Worm (Caenorhabditis elegans) whole organism, young adult: ENCODE results near the gene C09F5.1.

ENCODE experiments used
- B0261.1 ChIP-seq: sonication (generic microtip); optimal IDR thresholded peaks from 2 replicates; lab custom pipeline; 2016; ENCODE audit warnings: mild to moderate bottlenecking, missing genetic modification characterization, moderate library complexity, missing compliant biosample characterization
- C17E4.6 ChIP-seq: fragments of 200-800 bp; sonication (Bioruptor generic); IDR thresholded peaks from 2 replicates; pipeline ENCODE4 v1.3.6; 2022; ENCODE audit warnings: missing genetic modification reagents, missing genetic modification characterization, missing compliant biosample characterization
- D2030.7 ChIP-seq: fragments of 200-800 bp; sonication (Bioruptor generic); IDR thresholded peaks from 2 replicates; pipeline ENCODE4 v1.3.6; 2022; ENCODE audit warnings: missing genetic modification reagents, missing genetic modification characterization, missing compliant biosample characterization
- F33H1.4 ChIP-seq: fragments of 200-800 bp; sonication (Bioruptor generic); IDR thresholded peaks from 2 replicates; pipeline ENCODE4 v1.3.6; 2022; ENCODE audit warnings: missing genetic modification reagents, missing genetic modification characterization, missing compliant biosample characterization
- F37B4.10 ChIP-seq: fragments of 200-800 bp; sonication (Bioruptor generic); IDR thresholded peaks from 2 replicates; pipeline ENCODE4 v1.3.6; 2022; ENCODE audit warnings: missing genetic modification characterization, missing compliant biosample characterization
- F49E8.2 ChIP-seq: sonication (generic microtip); optimal IDR thresholded peaks from 3 replicates; lab custom pipeline; 2017; ENCODE audit warnings: missing genetic modification characterization, mild to moderate bottlenecking, missing compliant biosample characterization, antibody characterized with exemption, moderate library complexity; ENCODE audit not compliant: insufficient read depth
- F55B11.4 ChIP-seq: sonication (generic microtip); optimal IDR thresholded peaks from 2 replicates; lab custom pipeline; 2016; ENCODE audit warnings: missing compliant biosample characterization, missing genetic modification characterization, borderline replicate concordance; ENCODE audit not compliant: insufficient read depth
- T07F8.4 ChIP-seq: sonication (generic microtip); optimal IDR thresholded peaks from 2 replicates; lab custom pipeline; 2016; ENCODE audit warnings: mild to moderate bottlenecking, missing genetic modification characterization, moderate library complexity, missing compliant biosample characterization
- Y53F4B.3 ChIP-seq: fragments of 200-800 bp; sonication (Bioruptor generic); IDR thresholded peaks from 2 replicates; pipeline ENCODE4 v1.3.6; 2022; ENCODE audit warnings: missing genetic modification reagents, missing genetic modification characterization, missing compliant biosample characterization
- Y56A3A.18 ChIP-seq: fragments of 200-800 bp; sonication (Bioruptor generic); IDR thresholded peaks from 2 replicates; pipeline ENCODE4 v1.3.6; 2022; ENCODE audit warnings: missing genetic modification reagents, missing genetic modification characterization, missing compliant biosample characterization
- Y95B8A.8 ChIP-seq: fragments of 200-800 bp; sonication (Bioruptor generic); IDR thresholded peaks from 2 replicates; pipeline ENCODE4 v1.3.6; 2022; ENCODE audit warnings: missing genetic modification reagents, missing genetic modification characterization, missing compliant biosample characterization
- ZK185.1 ChIP-seq: sonication (generic microtip); optimal IDR thresholded peaks from 2 replicates; lab custom pipeline; 2016; ENCODE audit warnings: mild to moderate bottlenecking, missing genetic modification characterization, missing compliant biosample characterization; ENCODE audit not compliant: poor library complexity, severe bottlenecking
- aptf-3 ChIP-seq: fragments of 200-800 bp; sonication (Bioruptor generic); IDR thresholded peaks from 2 replicates; pipeline ENCODE4 v1.3.6; 2022; ENCODE audit warnings: missing genetic modification characterization, missing compliant biosample characterization
- atf-7 ChIP-seq: sonication (generic microtip); optimal IDR thresholded peaks from 2 replicates; lab custom pipeline; 2017; ENCODE audit warnings: mild to moderate bottlenecking, missing genetic modification characterization, missing compliant biosample characterization
- attf-5 ChIP-seq: fragments of 200-800 bp; sonication (Bioruptor generic); optimal IDR thresholded peaks from 2 replicates; lab custom pipeline; 2018; ENCODE audit warnings: mild to moderate bottlenecking, missing genetic modification characterization, missing compliant biosample characterization
- attf-6 ChIP-seq: fragments of 200-800 bp; sonication (Bioruptor generic); IDR thresholded peaks from 2 replicates; pipeline ENCODE4 v1.3.6; 2022; ENCODE audit warnings: missing genetic modification reagents, missing genetic modification characterization, missing compliant biosample characterization
- cebp-2 ChIP-seq: fragments of 200-800 bp; sonication (Bioruptor generic); IDR thresholded peaks from 2 replicates; pipeline ENCODE4 v1.3.6; 2022; ENCODE audit warnings: missing genetic modification characterization, missing compliant biosample characterization
- ceh-58 ChIP-seq: fragments of 200-800 bp; sonication (Bioruptor generic); IDR thresholded peaks from 2 replicates; pipeline ENCODE4 v1.3.6; 2022; ENCODE audit warnings: missing genetic modification characterization, missing compliant biosample characterization
- dpff-1 ChIP-seq: sonication (generic microtip); optimal IDR thresholded peaks from 2 replicates; lab custom pipeline; 2017; ENCODE audit warnings: mild to moderate bottlenecking, missing genetic modification characterization, missing compliant biosample characterization
- efl-1 ChIP-seq: fragments of 150-350 bp; optimal IDR thresholded peaks from 2 replicates; lab custom pipeline; 2014; ENCODE audit warnings: missing biosample characterization, missing genetic modification reagents, missing genetic modification characterization
- egl-44 ChIP-seq: fragments of 200-800 bp; sonication (Bioruptor generic); IDR thresholded peaks from 2 replicates; pipeline ENCODE4 v1.3.6; 2022; ENCODE audit warnings: missing genetic modification reagents, missing genetic modification characterization, missing compliant biosample characterization
- egrh-3 ChIP-seq: fragments of 200-800 bp; sonication (Bioruptor generic); IDR thresholded peaks from 2 replicates; pipeline ENCODE4 v1.3.6; 2022; ENCODE audit warnings: missing genetic modification reagents, missing genetic modification characterization, missing compliant biosample characterization
- ekl-4 ChIP-seq: fragments of 200-800 bp; sonication (Bioruptor generic); IDR thresholded peaks from 2 replicates; pipeline ENCODE4 v1.3.6; 2022; ENCODE audit warnings: missing genetic modification reagents, missing genetic modification characterization, missing compliant biosample characterization
- ets-4 ChIP-seq: fragments of 200-800 bp; sonication (Bioruptor generic); optimal IDR thresholded peaks from 2 replicates; lab custom pipeline; 2018; ENCODE audit warnings: mild to moderate bottlenecking, missing genetic modification characterization, missing compliant biosample characterization
- gei-17 ChIP-seq: fragments of 200-800 bp; sonication (Bioruptor generic); optimal IDR thresholded peaks from 2 replicates; lab custom pipeline; 2018; ENCODE audit warnings: mild to moderate bottlenecking, missing genetic modification characterization, missing compliant biosample characterization
- him-1 ChIP-seq: sonication (generic microtip); optimal IDR thresholded peaks from 2 replicates; lab custom pipeline; 2016; ENCODE audit warnings: missing genotype, missing genetic modification reagents, missing genetic modification characterization, missing compliant biosample characterization
- hmg-1.2 ChIP-seq: fragments of 200-800 bp; sonication (Bioruptor generic); IDR thresholded peaks from 2 replicates; pipeline ENCODE4 v1.3.6; 2022; ENCODE audit warnings: missing genetic modification reagents, missing genetic modification characterization, missing compliant biosample characterization
- lag-1 ChIP-seq: fragments of 200-800 bp; sonication (Bioruptor generic); IDR thresholded peaks from 2 replicates; pipeline ENCODE4 v1.3.6; 2022; ENCODE audit warnings: missing genetic modification reagents, missing genetic modification characterization, missing compliant biosample characterization
- let-526 ChIP-seq: fragments of 200-800 bp; sonication (Bioruptor generic); IDR thresholded peaks from 2 replicates; pipeline ENCODE4 v1.3.6; 2022; ENCODE audit warnings: missing genetic modification reagents, missing genetic modification characterization, missing compliant biosample characterization
- let-607 ChIP-seq, 2 experiments: fragments of 200-800 bp in 1 of 2; sonication (Bioruptor generic) in 1 of 2; sonication (generic microtip) in 1 of 2; optimal IDR thresholded peaks; 2 replicates each; lab custom pipeline; 2016 to 2018; ENCODE audit warnings: mild to moderate bottlenecking in 2 of 2, missing compliant biosample characterization in 2 of 2, missing genetic modification characterization in 2 of 2, moderate library complexity in 2 of 2, missing genotype in 1 of 2
- lin-26 ChIP-seq: fragments of 200-800 bp; sonication (Bioruptor generic); IDR thresholded peaks from 2 replicates; pipeline ENCODE4 v1.3.6; 2022; ENCODE audit warnings: missing genetic modification reagents, missing genetic modification characterization, missing compliant biosample characterization
- lin-54 ChIP-seq: fragments of 200-800 bp; sonication (Bioruptor generic); optimal IDR thresholded peaks from 2 replicates; lab custom pipeline; 2018; ENCODE audit warnings: mild to moderate bottlenecking, missing genetic modification characterization, missing compliant biosample characterization
- lir-1 ChIP-seq: fragments of 200-800 bp; sonication (Bioruptor generic); conservative IDR thresholded peaks from 2 replicates; pipeline ENCODE4 v1.3.6; 2022; ENCODE audit warnings: missing genetic modification reagents, missing genetic modification characterization, missing compliant biosample characterization
- madf-3 ChIP-seq: fragments of 200-800 bp; sonication (Bioruptor generic); IDR thresholded peaks from 2 replicates; pipeline ENCODE4 v1.3.6; 2022; ENCODE audit warnings: missing genetic modification reagents, missing genetic modification characterization, missing compliant biosample characterization
- mcd-1 ChIP-seq: fragments of 200-800 bp; sonication (Bioruptor generic); IDR thresholded peaks from 2 replicates; pipeline ENCODE4 v1.3.6; 2022; ENCODE audit warnings: missing genetic modification reagents, missing genetic modification characterization, missing compliant biosample characterization
- mel-28 ChIP-seq: sonication (generic microtip); optimal IDR thresholded peaks from 2 replicates; lab custom pipeline; 2016; ENCODE audit warnings: borderline replicate concordance, mild to moderate bottlenecking, missing genetic modification characterization, missing compliant biosample characterization
- mxl-1 ChIP-seq: sonication (generic microtip); optimal IDR thresholded peaks from 2 replicates; lab custom pipeline; 2016; ENCODE audit warnings: missing genetic modification characterization, missing compliant biosample characterization
- nfyb-1 ChIP-seq: fragments of 200-800 bp; sonication (Bioruptor generic); IDR thresholded peaks from 2 replicates; pipeline ENCODE4 v1.3.6; 2022; ENCODE audit warnings: missing genetic modification reagents, missing genetic modification characterization, missing compliant biosample characterization
- nhr-27 ChIP-seq: fragments of 200-800 bp; sonication (Bioruptor generic); optimal IDR thresholded peaks from 2 replicates; lab custom pipeline; 2018; ENCODE audit warnings: mild to moderate bottlenecking, missing genetic modification characterization, moderate library complexity, missing compliant biosample characterization
- nhr-80 ChIP-seq: sonication (generic microtip); optimal IDR thresholded peaks from 2 replicates; lab custom pipeline; 2016; ENCODE audit warnings: missing genetic modification characterization, missing compliant biosample characterization
- rpc-1 ChIP-seq, 2 experiments: fragments of 150-350 bp in 1 of 2; sonication (generic microtip) in 1 of 2; optimal IDR thresholded peaks; 2 replicates each; lab custom pipeline; 2014 to 2018; ENCODE audit warnings: missing biosample characterization in 1 of 2, missing genetic modification characterization in 1 of 2, missing genetic modification reagents in 1 of 2, missing genotype in 1 of 2
- sea-2 ChIP-seq: fragments of 200-800 bp; sonication (Bioruptor generic); IDR thresholded peaks from 2 replicates; pipeline ENCODE4 v1.3.6; 2022; ENCODE audit warnings: missing genetic modification characterization, missing compliant biosample characterization
- tbp1 ChIP-seq: fragments of 200-800 bp; sonication (Bioruptor generic); optimal IDR thresholded peaks from 2 replicates; lab custom pipeline; 2018; ENCODE audit warnings: mild to moderate bottlenecking, missing genetic modification characterization, missing compliant biosample characterization
- tbx-9 ChIP-seq: sonication (generic microtip); optimal IDR thresholded peaks from 2 replicates; lab custom pipeline; 2016; ENCODE audit warnings: borderline replicate concordance, missing genetic modification characterization, inconsistent platforms, missing compliant biosample characterization
- unc-62 ChIP-seq: fragments of 150-350 bp; optimal IDR thresholded peaks from 2 replicates; lab custom pipeline; 2014; ENCODE audit warnings: missing biosample characterization, missing genetic modification reagents, missing genetic modification characterization
- xnd-1 ChIP-seq: sonication (generic microtip); optimal IDR thresholded peaks from 2 replicates; lab custom pipeline; 2016; ENCODE audit warnings: missing genotype, missing genetic modification reagents, missing genetic modification characterization, missing compliant biosample characterization
- ztf-18 ChIP-seq: sonication (generic microtip); optimal IDR thresholded peaks from 2 replicates; lab custom pipeline; 2016; ENCODE audit warnings: missing genotype, mild to moderate bottlenecking, missing genetic modification characterization, missing compliant biosample characterization

Gene C09F5.1

ce11 chrIII:620204-620718 is 38.2 kb upstream of the C09F5.1 start, which contains the start of gene T19C3.4 (continued):
- TF ChIP-seq F55B11.4 (tag; lab: Kevin White, UChicago) (no peak), lin-26 (GFP tag; lab: Robert Waterston, UW) (no peak), egl-44 (GFP tag; lab: Robert Waterston, UW) (no peak), nhr-80 (tag; lab: Kevin White, UChicago) (peak; percentile 62), nhr-27 (tag; lab: Kevin White, UChicago) (no peak), xnd-1 (no peak)
- TF ChIP-seq, all 124 proteins: peak for 3

ce11 chrIII:623754-624153 is 34.8 kb upstream of the C09F5.1 start:
- TF ChIP-seq attf-6 (GFP tag; lab: Robert Waterston, UW) (no peak), ztf-18 (tag; lab: Kevin White, UChicago) (peak; percentile 74), ets-4 (GFP tag; lab: Kevin White, UChicago) (peak; percentile 64), let-526 (GFP tag; lab: Robert Waterston, UW) (no peak), F37B4.10 (GFP tag; lab: Robert Waterston, UW) (no peak), T07F8.4 (tag; lab: Kevin White, UChicago) (no peak), mxl-1 (tag; lab: Kevin White, UChicago) (no peak), dpff-1 (tag; lab: Kevin White, UChicago) (no peak), unc-62 (GFP tag; lab: Kevin White, UChicago) (peak; percentile 57), hmg-1.2 (GFP tag; lab: Robert Waterston, UW) (peak; percentile 83), aptf-3 (GFP tag; lab: Robert Waterston, UW) (no peak), D2030.7 (GFP tag; lab: Robert Waterston, UW) (no peak), egrh-3 (no peak), cebp-2 (GFP tag; lab: Robert Waterston, UW) (no peak), lir-1 (GFP tag; lab: Robert Waterston, UW) (peak; percentile 37; the same call in 1 of the 2 replicates), Y56A3A.18 (GFP tag; lab: Robert Waterston, UW) (no peak), him-1 (tag; lab: Kevin White, UChicago) (no peak), gei-17 (GFP tag; lab: Kevin White, UChicago) (peak; percentile 42), tbp1 (GFP tag; lab: Kevin White, UChicago) (peak; percentile 69), ceh-58 (GFP tag; lab: Robert Waterston, UW) (no peak), sea-2 (GFP tag; lab: Robert Waterston, UW) (no peak), mcd-1 (GFP tag; lab: Robert Waterston, UW) (peak; percentile 70), let-607 (tag; optimal IDR thresholded peaks at IDR 0.05; lab: Kevin White, UChicago) (peak; percentile 70 to 76), Y95B8A.8 (GFP tag; lab: Robert Waterston, UW) (0 out of 2 replicates have a peak, but pooled peaks have one; percentile 12), nfyb-1 (peak; percentile 74), attf-5 (GFP tag; lab: Kevin White, UChicago) (peak; percentile 97), efl-1 (GFP tag; lab: Kevin White, UChicago) (no peak), rpc-1 (optimal IDR thresholded peaks at IDR 0.05; lab: Kevin White, UChicago) (no peak), rpc-1 (tag; optimal IDR thresholded peaks at IDR 0.05; lab: Kevin White, UChicago) (no peak), ZK185.1 (tag; lab: Kevin White, UChicago) (no peak), ekl-4 (GFP tag; lab: Robert Waterston, UW) (peak; percentile 60), lag-1 (GFP tag; lab: Robert Waterston, UW) (no peak), madf-3 (GFP tag; lab: Robert Waterston, UW) (no peak), C17E4.6 (GFP tag; lab: Robert Waterston, UW) (no peak), tbx-9 (tag; lab: Kevin White, UChicago) (no peak), lin-54 (GFP tag; lab: Kevin White, UChicago) (peak; percentile 53), xnd-1 (no peak), B0261.1 (no peak), Y53F4B.3 (GFP tag; lab: Robert Waterston, UW) (no peak), atf-7 (tag; lab: Kevin White, UChicago) (peak; percentile 62), F33H1.4 (GFP tag; lab: Robert Waterston, UW) (no peak), F49E8.2 (tag; lab: Kevin White, UChicago) (no peak), mel-28 (tag; lab: Kevin White, UChicago) (no peak)
